In genomic region chr3L:2574716-2575115, dm6 we compare ENCODE assay signal across 2 fruit fly cellular contexts.
TF ChIP-seq lines count a peak whose summit lies in the region.

No protein-coding gene starts in this region.

- no peak for TF ChIP-seq CTCF in whole organism, embryonic (GFP tag; optimal IDR thresholded peaks at IDR 0.05; lab: Kevin White, UChicago)

TF ChIP-seq in whole organism, adult, 20 proteins besides CTCF, POLR2A, EP300 and RAD21:
- TF ChIP-seq Mnt (GFP tag; optimal IDR thresholded peaks at IDR 0.05; lab: Kevin White, UChicago): no peak
- TF ChIP-seq CG5204 (GFP tag; optimal IDR thresholded peaks at IDR 0.05; lab: Kevin White, UChicago): no peak
- TF ChIP-seq ovo (GFP tag; optimal IDR thresholded peaks at IDR 0.05; lab: Kevin White, UChicago): no peak
- peak; percentile 94 for TF ChIP-seq tj (GFP tag; optimal IDR thresholded peaks at IDR 0.05; lab: Kevin White, UChicago)
- TF ChIP-seq Hr96 (GFP tag; optimal IDR thresholded peaks at IDR 0.05; lab: Kevin White, UChicago): no peak
- TF ChIP-seq CG33017 (tag; optimal IDR thresholded peaks at IDR 0.05; lab: Kevin White, UChicago): no peak
- no peak for TF ChIP-seq CG11617 (GFP tag; optimal IDR thresholded peaks at IDR 0.05; lab: Kevin White, UChicago)
- no peak for TF ChIP-seq Crg-1 (GFP tag; optimal IDR thresholded peaks at IDR 0.05; lab: Kevin White, UChicago)
- no peak for TF ChIP-seq CG7045 (GFP tag; optimal IDR thresholded peaks at IDR 0.05; lab: Kevin White, UChicago)

TF ChIP-seq in whole organism, embryonic, 481 proteins besides CTCF, POLR2A, EP300 and RAD21:
- TF ChIP-seq CG9727 (GFP tag; optimal IDR thresholded peaks at IDR 0.05; lab: Kevin White, UChicago) (no peak), CG9609 (GFP tag; optimal IDR thresholded peaks at IDR 0.05; lab: Kevin White, UChicago) (no peak), gcm (GFP tag; optimal IDR thresholded peaks at IDR 0.05; lab: Kevin White, UChicago) (no peak), sr (GFP tag; IDR thresholded peaks at IDR 0.05; lab: Robert Waterston, UW) (peak; percentile 56; the same call in 2 of the 3 replicates)
